Worm (Caenorhabditis elegans) whole organism, L1 larva: ENCODE data around the gene Y39A1A.18.
A peak's percentile ranks its signal among the peaks of the same experiment; 100 is the strongest.

Source experiments
- C04F5.9 ChIP-seq: sonication (generic microtip); optimal IDR thresholded peaks from 2 replicates; lab custom pipeline; 2016; ENCODE audit warnings: missing genetic modification characterization, missing compliant biosample characterization
- C16A3.4 ChIP-seq: fragments of 150-350 bp; optimal IDR thresholded peaks from 2 replicates; lab custom pipeline; 2014; ENCODE audit warnings: missing biosample characterization, missing genetic modification characterization
- F16B12.6 ChIP-seq: fragments of 150-350 bp; optimal IDR thresholded peaks from 2 replicates; lab custom pipeline; 2014; ENCODE audit warnings: missing biosample characterization, missing genetic modification characterization
- aly-2 ChIP-seq: fragments of 150-350 bp; optimal IDR thresholded peaks from 2 replicates; lab custom pipeline; 2014; ENCODE audit warnings: missing biosample characterization, missing genetic modification characterization
- ama-1 ChIP-seq: fragments of 150-350 bp; optimal IDR thresholded peaks from 2 replicates; lab custom pipeline; 2014
- ceh-90 ChIP-seq: sonication (generic microtip); optimal IDR thresholded peaks from 2 replicates; lab custom pipeline; 2016; ENCODE audit warnings: missing genetic modification characterization, missing compliant biosample characterization
- ces-1 ChIP-seq: fragments of 150-350 bp; optimal IDR thresholded peaks from 2 replicates; lab custom pipeline; 2014; ENCODE audit warnings: missing biosample characterization, missing genetic modification reagents, missing genetic modification characterization
- dpl-1 ChIP-seq, 3 experiments: fragments of 150-350 bp in 2 of 3; sonication (generic microtip) in 1 of 3; optimal IDR thresholded peaks; 2 replicates each; lab custom pipeline; 2014 to 2017; ENCODE audit warnings: missing biosample characterization in 3 of 3, missing genetic modification characterization in 3 of 3, missing genetic modification reagents in 3 of 3
- efl-1 ChIP-seq, 4 experiments: fragments of 150-350 bp; optimal IDR thresholded peaks in 3 of 4; peaks in 1 of 4; 1 replicate in 1 of 4; 2 replicates in 3 of 4; lab custom pipeline; 2014; ENCODE audit warnings: missing biosample characterization in 2 of 4, missing genetic modification characterization in 2 of 4, missing genetic modification reagents in 2 of 4
- efl-3 ChIP-seq: fragments of 200-800 bp; sonication (Bioruptor generic); optimal IDR thresholded peaks from 2 replicates; lab custom pipeline; 2018; ENCODE audit warnings: mild to moderate bottlenecking, missing genetic modification characterization, missing compliant biosample characterization
- egl-13 ChIP-seq: sonication (generic microtip); optimal IDR thresholded peaks from 2 replicates; lab custom pipeline; 2016; ENCODE audit warnings: missing genotype, missing genetic modification reagents, missing genetic modification characterization, missing compliant biosample characterization
- egl-27 ChIP-seq, 2 experiments: fragments of 150-350 bp in 1 of 2; sonication (generic microtip); optimal IDR thresholded peaks; 3 replicates each; lab custom pipeline; 2017 to 2018; ENCODE audit warnings: missing biosample characterization in 2 of 2, missing genetic modification characterization in 2 of 2, missing genetic modification reagents in 2 of 2
- elt-3 ChIP-seq, 6 experiments: fragments of 150-350 bp in 1 of 6; sonication (generic microtip); optimal IDR thresholded peaks; 2 replicates each; lab custom pipeline; 2017 to 2018; ENCODE audit warnings: missing biosample characterization in 6 of 6, missing genetic modification characterization in 6 of 6, inconsistent platforms in 1 of 6
- ets-5 ChIP-seq: fragments of 200-800 bp; sonication (Bioruptor generic); IDR thresholded peaks from 2 replicates; pipeline ENCODE4 v1.3.6; 2022; ENCODE audit warnings: missing genetic modification characterization, missing compliant biosample characterization
- fkh-10 ChIP-seq: sonication (generic microtip); optimal IDR thresholded peaks from 2 replicates; lab custom pipeline; 2017; ENCODE audit warnings: missing biosample characterization, missing genetic modification reagents, missing genetic modification characterization
- fkh-4 ChIP-seq: sonication (generic microtip); optimal IDR thresholded peaks from 2 replicates; lab custom pipeline; 2016; ENCODE audit warnings: missing compliant biosample characterization, missing genetic modification characterization, borderline replicate concordance
- grh-1 ChIP-seq: fragments of 200-800 bp; sonication (Bioruptor generic); IDR thresholded peaks from 2 replicates; pipeline ENCODE4 v1.3.6; 2022; ENCODE audit warnings: missing genetic modification reagents, missing genetic modification characterization, missing compliant biosample characterization
- hlh-4 ChIP-seq: sonication (generic microtip); optimal IDR thresholded peaks from 2 replicates; lab custom pipeline; 2016; ENCODE audit warnings: mild to moderate bottlenecking, missing genetic modification characterization, missing compliant biosample characterization
- hpl-2 ChIP-seq: fragments of 150-350 bp; optimal IDR thresholded peaks from 2 replicates; lab custom pipeline; 2014; ENCODE audit warnings: missing biosample characterization, missing genetic modification reagents, missing genetic modification characterization
- isw-1 ChIP-seq: fragments of 200-800 bp; sonication (Bioruptor generic); IDR thresholded peaks from 2 replicates; pipeline ENCODE4 v1.3.6; 2022; ENCODE audit warnings: missing genetic modification characterization, missing compliant biosample characterization
- jun-1 ChIP-seq: fragments of 150-350 bp; optimal IDR thresholded peaks from 2 replicates; lab custom pipeline; 2014; ENCODE audit warnings: missing biosample characterization, missing genetic modification reagents, missing genetic modification characterization
- lin-15B ChIP-seq: fragments of 150-350 bp; sonication (generic microtip); optimal IDR thresholded peaks from 3 replicates; lab custom pipeline; 2014; ENCODE audit warnings: missing biosample characterization, missing genetic modification characterization
- lin-35 ChIP-seq, 2 experiments: fragments of 150-350 bp; optimal IDR thresholded peaks; 2 replicates each; lab custom pipeline; 2014; ENCODE audit warnings: missing biosample characterization in 2 of 2, missing genetic modification characterization in 2 of 2, missing genetic modification reagents in 2 of 2
- lin-39 ChIP-seq: fragments of 150-350 bp; optimal IDR thresholded peaks from 2 replicates; lab custom pipeline; 2014; ENCODE audit warnings: missing biosample characterization, missing genetic modification reagents, missing genetic modification characterization
- lsy-2 ChIP-seq, 2 experiments: fragments of 150-350 bp; optimal IDR thresholded peaks; 2 replicates each; lab custom pipeline; 2014; ENCODE audit warnings: missing biosample characterization in 2 of 2, missing genetic modification characterization in 2 of 2
- mef-2 ChIP-seq: fragments of 150-350 bp; optimal IDR thresholded peaks from 2 replicates; lab custom pipeline; 2014; ENCODE audit warnings: missing biosample characterization, missing genetic modification characterization
- nhr-20 ChIP-seq: sonication (generic microtip); optimal IDR thresholded peaks from 2 replicates; lab custom pipeline; 2016; ENCODE audit warnings: mild to moderate bottlenecking, missing genetic modification characterization, missing compliant biosample characterization
- nhr-28 ChIP-seq: fragments of 150-350 bp; optimal IDR thresholded peaks from 2 replicates; lab custom pipeline; 2014; ENCODE audit warnings: missing biosample characterization, missing genetic modification characterization
- nhr-47 ChIP-seq: sonication (generic microtip); optimal IDR thresholded peaks from 2 replicates; lab custom pipeline; 2016; ENCODE audit warnings: mild to moderate bottlenecking, missing genetic modification characterization, moderate library complexity, missing compliant biosample characterization
- nhr-71 ChIP-seq: sonication (generic microtip); optimal IDR thresholded peaks from 2 replicates; lab custom pipeline; 2016; ENCODE audit warnings: mild to moderate bottlenecking, missing genetic modification characterization, moderate library complexity, missing compliant biosample characterization
- nhr-84 ChIP-seq: sonication (generic microtip); optimal IDR thresholded peaks from 2 replicates; lab custom pipeline; 2017; ENCODE audit warnings: missing biosample characterization, missing genetic modification characterization
- pag-3 ChIP-seq: sonication (generic microtip); optimal IDR thresholded peaks from 2 replicates; lab custom pipeline; 2017; ENCODE audit warnings: missing genetic modification characterization, mild to moderate bottlenecking, missing compliant biosample characterization, antibody characterized with exemption, borderline replicate concordance; ENCODE audit not compliant: insufficient read depth
- pqm-1 ChIP-seq: sonication (generic microtip); optimal IDR thresholded peaks from 3 replicates; lab custom pipeline; 2017; ENCODE audit warnings: missing biosample characterization, missing genetic modification characterization
- skn-1 ChIP-seq: fragments of 150-350 bp; optimal IDR thresholded peaks from 2 replicates; lab custom pipeline; 2014; ENCODE audit warnings: missing biosample characterization, missing genetic modification characterization
- snu-23 ChIP-seq: sonication (generic microtip); optimal IDR thresholded peaks from 2 replicates; lab custom pipeline; 2016; ENCODE audit warnings: missing genetic modification characterization, missing compliant biosample characterization
- sox-4 ChIP-seq: sonication (generic microtip); optimal IDR thresholded peaks from 2 replicates; lab custom pipeline; 2016; ENCODE audit warnings: missing genetic modification characterization, missing compliant biosample characterization
- sptf-1 ChIP-seq: fragments of 150-350 bp; optimal IDR thresholded peaks from 2 replicates; lab custom pipeline; 2014; ENCODE audit warnings: missing biosample characterization, missing genetic modification characterization
- sup-37 ChIP-seq: fragments of 200-800 bp; sonication (Bioruptor generic); optimal IDR thresholded peaks from 2 replicates; lab custom pipeline; 2018; ENCODE audit warnings: mild to moderate bottlenecking, missing genetic modification characterization, missing compliant biosample characterization
- swsn-7 ChIP-seq: sonication (generic microtip); optimal IDR thresholded peaks from 2 replicates; lab custom pipeline; 2016; ENCODE audit warnings: missing genetic modification characterization, missing compliant biosample characterization
- tbx-2 ChIP-seq: sonication (generic microtip); optimal IDR thresholded peaks from 2 replicates; lab custom pipeline; 2016; ENCODE audit warnings: missing genetic modification characterization, missing compliant biosample characterization
- tlp-1 ChIP-seq: fragments of 150-350 bp; optimal IDR thresholded peaks from 2 replicates; lab custom pipeline; 2014; ENCODE audit warnings: missing biosample characterization, missing genetic modification characterization
- unc-30 ChIP-seq: sonication (generic microtip); optimal IDR thresholded peaks from 2 replicates; lab custom pipeline; 2017; ENCODE audit warnings: missing biosample characterization, missing genetic modification characterization
- vab-15 ChIP-seq: sonication (generic microtip); optimal IDR thresholded peaks from 2 replicates; lab custom pipeline; 2017; ENCODE audit warnings: missing genotype, mild to moderate bottlenecking, missing genetic modification characterization, missing compliant biosample characterization
- zag-1 ChIP-seq: fragments of 150-350 bp; optimal IDR thresholded peaks from 2 replicates; lab custom pipeline; 2014; ENCODE audit warnings: missing biosample characterization, missing genetic modification characterization
- zip-4 ChIP-seq: fragments of 200-800 bp; sonication (Bioruptor generic); optimal IDR thresholded peaks from 2 replicates; lab custom pipeline; 2018; ENCODE audit warnings: mild to moderate bottlenecking, missing genetic modification characterization, moderate library complexity, missing compliant biosample characterization
- ztf-11 ChIP-seq, 2 experiments: sonication (generic microtip); optimal IDR thresholded peaks; 2 replicates each; lab custom pipeline; 2016 to 2017; ENCODE audit warnings: missing genetic modification characterization in 2 of 2, missing biosample characterization in 1 of 2, missing compliant biosample characterization in 1 of 2
- ztf-4 ChIP-seq: fragments of 150-350 bp; optimal IDR thresholded peaks from 2 replicates; lab custom pipeline; 2014; ENCODE audit warnings: missing biosample characterization, missing genetic modification characterization

Gene Y39A1A.18

ce11 chrIII:10730510-10730909 is 36.2 kb upstream of the Y39A1A.18 start, which contains the start of gene tat-3:
tat-3 (minus strand) TSS chrIII:10730705.
- no peak for TF ChIP-seq swsn-7 (tag; lab: Kevin White, UChicago)
- no peak for TF ChIP-seq ztf-4 (tag; lab: Kevin White, UChicago)
- no peak for TF ChIP-seq C04F5.9
- no peak for TF ChIP-seq vab-15 (tag; lab: Kevin White, UChicago)
- no peak for TF ChIP-seq snu-23 (GFP tag; lab: Kevin White, UChicago)
- no peak for TF ChIP-seq F16B12.6 (tag; lab: Kevin White, UChicago)
- TF ChIP-seq lin-15B (tag; lab: Kevin White, UChicago): no peak
- TF ChIP-seq, all 84 proteins: peak for 0

- TF ChIP-seq efl-1 (optimal IDR thresholded peaks at IDR 0.05; lab: Kevin White, UChicago): peak; percentile 33 to 37
- peak; percentile 72 to 88 for TF ChIP-seq efl-1 (GFP tag; optimal IDR thresholded peaks at IDR 0.05 in 1 of 2; lab: Kevin White, UChicago)
- TF ChIP-seq hlh-4: no peak
- peak in 2 of 3 experiments; percentile 36 to 66 for TF ChIP-seq dpl-1 (GFP tag; optimal IDR thresholded peaks at IDR 0.05; lab: Kevin White, UChicago)
- TF ChIP-seq lin-35 (GFP tag; optimal IDR thresholded peaks at IDR 0.05; lab: Kevin White, UChicago): peak; percentile 3 to 27
Observed at ce11 chrIII:10721056-10721455, 26.8 kb upstream of the Y39A1A.18 start.

- TF ChIP-seq nhr-71 (tag; lab: Kevin White, UChicago) (peak; percentile 97), lin-39 (tag; lab: Kevin White, UChicago) (peak; percentile 70), ama-1 (lab: Kevin White, UChicago) (no peak), skn-1 (tag; lab: Kevin White, UChicago) (peak; percentile 77), aly-2 (no peak), nhr-28 (no peak), zip-4 (GFP tag; lab: Kevin White, UChicago) (peak; percentile 46), fkh-4 (tag; lab: Kevin White, UChicago) (no peak), pag-3 (tag; lab: Kevin White, UChicago) (peak; percentile 59), ztf-11 (tag; optimal IDR thresholded peaks at IDR 0.05; lab: Kevin White, UChicago) (peak in 1 of 2 experiments; percentile 50), sox-4 (tag; lab: Kevin White, UChicago) (no peak), lin-35 (GFP tag; optimal IDR thresholded peaks at IDR 0.05; lab: Kevin White, UChicago) (peak; percentile 76 to 78), zag-1 (tag; lab: Kevin White, UChicago) (peak; percentile 18), grh-1 (GFP tag; lab: Robert Waterston, UW) (peak; percentile 76), fkh-10 (GFP tag; lab: Kevin White, UChicago) (peak; percentile 11), C16A3.4 (peak; percentile 68), tlp-1 (tag; lab: Kevin White, UChicago) (no peak), C04F5.9 (peak; percentile 9), elt-3 (tag; optimal IDR thresholded peaks at IDR 0.05; lab: Kevin White, UChicago) (peak in 3 of 6 experiments; percentile 16 to 52 (median 36)), lsy-2 (tag; optimal IDR thresholded peaks at IDR 0.05; lab: Kevin White, UChicago) (peak; percentile 82 to 85), vab-15 (tag; lab: Kevin White, UChicago) (no peak), ceh-90 (no peak), hpl-2 (no peak), ets-5 (no peak), swsn-7 (tag; lab: Kevin White, UChicago) (peak; percentile 91), mef-2 (tag; lab: Kevin White, UChicago) (peak; percentile 5), isw-1 (GFP tag; lab: Robert Waterston, UW) (peak; percentile 75), sup-37 (GFP tag; lab: Kevin White, UChicago) (peak; percentile 37), efl-3 (GFP tag; lab: Kevin White, UChicago) (no peak), jun-1 (tag; lab: Kevin White, UChicago) (peak; percentile 80), F16B12.6 (tag; lab: Kevin White, UChicago) (peak; percentile 11), sptf-1 (tag; lab: Kevin White, UChicago) (no peak), egl-27 (tag; optimal IDR thresholded peaks at IDR 0.05; lab: Kevin White, UChicago) (peak in 1 of 2 experiments; percentile 28), nhr-20 (tag; lab: Kevin White, UChicago) (peak; percentile 95), efl-1 (optimal IDR thresholded peaks at IDR 0.05; lab: Kevin White, UChicago) (peak; percentile 76 to 87), efl-1 (GFP tag; optimal IDR thresholded peaks at IDR 0.05 in 1 of 2; lab: Kevin White, UChicago) (peak; percentile 70 to 94), nhr-47 (tag; lab: Kevin White, UChicago) (peak; percentile 91), ces-1 (no peak), unc-30 (no peak), pqm-1 (tag; lab: Kevin White, UChicago) (no peak), egl-13 (tag; lab: Kevin White, UChicago) (peak; percentile 33), nhr-84 (tag; lab: Kevin White, UChicago) (no peak), tbx-2 (tag; lab: Kevin White, UChicago) (peak; percentile 92)
Observed at ce11 chrIII:10720170-10720569, 25.9 kb upstream of the Y39A1A.18 start.
